Fruit fly (Drosophila melanogaster): ENCODE data around the gene CG9400.

Gene CG9400

DNA sequence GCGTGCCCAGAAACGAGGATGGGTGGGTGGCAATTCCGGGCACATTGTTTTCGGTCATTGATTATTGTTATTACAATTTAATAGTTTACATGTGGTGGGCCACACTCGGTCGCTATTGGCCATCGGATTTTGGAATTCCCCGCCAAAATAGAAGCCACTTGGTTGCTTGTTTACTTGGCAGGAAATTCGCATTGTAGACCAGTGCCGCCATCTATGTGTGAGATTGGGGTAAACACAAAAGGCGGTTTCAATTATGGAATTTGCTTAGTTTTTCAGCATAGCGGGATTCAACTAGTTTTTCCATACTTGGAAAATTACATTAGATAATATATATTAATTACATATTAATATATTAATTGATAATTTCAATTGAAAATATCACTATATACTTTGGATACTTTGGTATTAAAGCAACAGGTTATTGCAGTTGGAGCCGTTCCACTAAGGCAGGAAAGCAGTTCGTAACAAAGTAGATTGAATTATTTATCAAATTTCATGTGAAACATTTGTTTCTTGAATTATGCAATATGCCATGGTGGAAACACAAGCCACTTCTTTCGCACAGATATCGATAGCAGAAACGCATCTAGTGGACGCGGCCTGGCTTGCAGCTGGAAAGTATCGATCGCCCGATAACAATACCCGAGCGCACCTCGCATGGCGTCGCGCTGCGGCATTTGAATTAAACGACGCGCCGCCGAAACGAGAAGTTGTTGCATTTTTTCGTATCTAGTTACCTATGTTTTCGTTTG is 42.0 kb downstream of the CG9400 start, which contains the start of gene mud (continued):
- TF ChIP-seq kah (GFP tag; optimal IDR thresholded peaks at IDR 0.05) = no peak
- no peak for TF ChIP-seq HHEX (GFP tag; optimal IDR thresholded peaks at IDR 0.05)
- no peak for TF ChIP-seq jumu (GFP tag; optimal IDR thresholded peaks at IDR 0.05)
- TF ChIP-seq CG17186 (GFP tag; optimal IDR thresholded peaks at IDR 0.05) = peak; percentile 43
- TF ChIP-seq twi (tag; optimal IDR thresholded peaks at IDR 0.05) = no peak
- TF ChIP-seq CG2875 (GFP tag; optimal IDR thresholded peaks at IDR 0.05) = no peak
- TF ChIP-seq oc (tag; optimal IDR thresholded peaks at IDR 0.05) = no peak
- no peak for TF ChIP-seq CG31388 (GFP tag; optimal IDR thresholded peaks at IDR 0.05)
- no peak for TF ChIP-seq Lpt (GFP tag; optimal IDR thresholded peaks at IDR 0.05)
- no peak for TF ChIP-seq Neu2 (GFP tag; optimal IDR thresholded peaks at IDR 0.05; ENCODE audit: borderline replicate concordance)
- peak; percentile 86 for TF ChIP-seq Dip2 (GFP tag; IDR thresholded peaks at IDR 0.05)
- TF ChIP-seq CG10209 (GFP tag; optimal IDR thresholded peaks at IDR 0.05) = peak; percentile 44
- no peak for TF ChIP-seq fd102C (GFP tag; optimal IDR thresholded peaks at IDR 0.05)
- no peak for TF ChIP-seq CG2202 (tag; optimal IDR thresholded peaks at IDR 0.05)
- no peak for TF ChIP-seq CG14014 (GFP tag; IDR thresholded peaks at IDR 0.05)
- no peak for TF ChIP-seq tap (tag; optimal IDR thresholded peaks at IDR 0.05)
- TF ChIP-seq mam (GFP tag; optimal IDR thresholded peaks at IDR 0.05) = peak; percentile 23
- TF ChIP-seq CG13123 (GFP tag; optimal IDR thresholded peaks at IDR 0.05) = no peak
- peak; percentile 90 for TF ChIP-seq CG30020 (tag; optimal IDR thresholded peaks at IDR 0.05)
- TF ChIP-seq CrebB (tag; optimal IDR thresholded peaks at IDR 0.05) = no peak
- TF ChIP-seq Usf (GFP tag; optimal IDR thresholded peaks at IDR 0.05) = no peak
- no peak for TF ChIP-seq CG33213 (GFP tag; optimal IDR thresholded peaks at IDR 0.05)
- peak; percentile 8; the same call in 1 of the 2 replicates for TF ChIP-seq sob (GFP tag; IDR thresholded peaks at IDR 0.05)
- TF ChIP-seq Ets97D (GFP tag; optimal IDR thresholded peaks at IDR 0.05) = peak; percentile 19
- no peak for TF ChIP-seq nau (GFP tag; optimal IDR thresholded peaks at IDR 0.05)
- no peak for TF ChIP-seq Max (GFP tag; optimal IDR thresholded peaks at IDR 0.05)
- peak; percentile 5 for TF ChIP-seq CG6654 (GFP tag; optimal IDR thresholded peaks at IDR 0.05)
- peak; percentile 28 for TF ChIP-seq gfzf (GFP tag; optimal IDR thresholded peaks at IDR 0.05)
- TF ChIP-seq CG14860 (GFP tag; IDR thresholded peaks at IDR 0.05; ENCODE audit: partially characterized antibody) = peak; percentile 72; the same call in 2 of the 3 replicates
- TF ChIP-seq CG13624 (GFP tag; optimal IDR thresholded peaks at IDR 0.05) = no peak
- no peak for TF ChIP-seq CG11696 (GFP tag; IDR thresholded peaks at IDR 0.05)
- no peak for TF ChIP-seq fd64A (GFP tag; optimal IDR thresholded peaks at IDR 0.05)
- no peak for TF ChIP-seq CG34422 (GFP tag; IDR thresholded peaks at IDR 0.05)
- no peak for TF ChIP-seq HmgD (GFP tag; optimal IDR thresholded peaks at IDR 0.05)
- TF ChIP-seq grau (tag; optimal IDR thresholded peaks at IDR 0.05) = peak; percentile 43
- TF ChIP-seq Awh (GFP tag; IDR thresholded peaks at IDR 0.05) = 0 out of 2 replicates have a peak, but pooled peaks have one; percentile 38
- TF ChIP-seq pfk (GFP tag; optimal IDR thresholded peaks at IDR 0.05) = no peak
- no peak for TF ChIP-seq sim (GFP tag; IDR thresholded peaks at IDR 0.05)
- peak; percentile 48 for TF ChIP-seq hbn (GFP tag; IDR thresholded peaks at IDR 0.05; ENCODE audit: partially characterized antibody)
- no peak for TF ChIP-seq wor (GFP tag; IDR thresholded peaks at IDR 0.05)
- TF ChIP-seq CG18599 (GFP tag; optimal IDR thresholded peaks at IDR 0.05) = no peak
- TF ChIP-seq fu2 (GFP tag; optimal IDR thresholded peaks at IDR 0.05) = no peak
- TF ChIP-seq fd96Cb (tag; optimal IDR thresholded peaks at IDR 0.05) = no peak
- TF ChIP-seq CG10366 (GFP tag; IDR thresholded peaks at IDR 0.05) = peak; percentile 14; the same call in 1 of the 2 replicates
- no peak; the same call in 2 of the 3 replicates for TF ChIP-seq CG17361 (GFP tag; IDR thresholded peaks at IDR 0.05)
- no peak for TF ChIP-seq p53 (GFP tag; optimal IDR thresholded peaks at IDR 0.05)
- no peak for TF ChIP-seq seq (GFP tag; IDR thresholded peaks at IDR 0.05)
- TF ChIP-seq zfh2 (GFP tag; optimal IDR thresholded peaks at IDR 0.05) = peak; percentile 20
- no peak for TF ChIP-seq Elba2 (GFP tag; optimal IDR thresholded peaks at IDR 0.05)
- TF ChIP-seq Rfx (GFP tag; IDR thresholded peaks at IDR 0.05) = no peak

All from whole organism, embryonic.